Worm (Caenorhabditis elegans): Measurements from ENCODE around the gene nlp-18.

- TF ChIP-seq dao-5 (tag; optimal IDR thresholded peaks at IDR 0.05) (no peak), W03F9.2 (tag; optimal IDR thresholded peaks at IDR 0.05) (no peak), him-1 (tag; optimal IDR thresholded peaks at IDR 0.05) (no peak)
These were observed 48.2 kb downstream of the nlp-18 start for ce11 chrII:10982017-10982416.
